Fruit fly (Drosophila melanogaster) whole organism, wandering third instar larva: ENCODE results near the gene ND-ACP.

Experiments used
- Abd-B ChIP-seq: fragments of >200 bp; optimal IDR thresholded peaks from 2 replicates; lab custom pipeline; 2017; ENCODE audit warnings: missing biosample characterization, missing genetic modification characterization
- CG32264 ChIP-seq: fragments of 200-800 bp; sonication (Bioruptor generic); optimal IDR thresholded peaks from 2 replicates; lab custom pipeline; 2016; ENCODE audit warnings: missing biosample characterization, missing genetic modification characterization
- CG9705 ChIP-seq: fragments of 200-800 bp; sonication (Bioruptor generic); optimal IDR thresholded peaks from 2 replicates; lab custom pipeline; 2018; ENCODE audit warnings: missing biosample characterization, mild to moderate bottlenecking, missing genetic modification characterization
- CrebA ChIP-seq: fragments of 200-800 bp; sonication (Bioruptor generic); optimal IDR thresholded peaks from 2 replicates; lab custom pipeline; 2016; ENCODE audit warnings: missing biosample characterization, mild to moderate bottlenecking, missing genetic modification characterization, borderline replicate concordance
- Dfd ChIP-seq: fragments of >200 bp; optimal IDR thresholded peaks from 2 replicates; lab custom pipeline; 2017; ENCODE audit warnings: missing biosample characterization, missing genetic modification characterization
- Dif ChIP-seq: fragments of 200-275, 200-300 bp; sonication (Bioruptor generic); optimal IDR thresholded peaks from 2 replicates; lab custom pipeline; 2018; ENCODE audit warnings: missing biosample characterization, missing genetic modification characterization; ENCODE audit not compliant: partially characterized antibody
- GATAd ChIP-seq: sonication (Bioruptor generic); optimal IDR thresholded peaks from 2 replicates; lab custom pipeline; 2016; ENCODE audit warnings: missing biosample characterization, missing genetic modification characterization
- HLH106 ChIP-seq: fragments of 200-800 bp; optimal IDR thresholded peaks from 3 replicates; lab custom pipeline; 2019; ENCODE audit warnings: missing biosample characterization, mild to moderate bottlenecking, missing genetic modification characterization, moderate library complexity
- Hnf4 ChIP-seq: fragments of 200-800 bp; sonication (Bioruptor generic); optimal IDR thresholded peaks from 2 replicates; lab custom pipeline; 2016; ENCODE audit warnings: missing biosample characterization, mild to moderate bottlenecking, missing genetic modification characterization
- Hr78 ChIP-seq: fragments of >200 bp; optimal IDR thresholded peaks from 2 replicates; lab custom pipeline; 2017; ENCODE audit warnings: missing biosample characterization, missing genetic modification characterization
- Hr83 ChIP-seq: fragments of 200-300 bp; sonication (Bioruptor generic); optimal IDR thresholded peaks from 2 replicates; lab custom pipeline; 2016; ENCODE audit warnings: missing biosample characterization, mild to moderate bottlenecking, missing genetic modification characterization, moderate library complexity; ENCODE audit not compliant: poor library complexity, severe bottlenecking
- Jra ChIP-seq: sonication (Bioruptor generic); optimal IDR thresholded peaks from 2 replicates; lab custom pipeline; 2016; ENCODE audit warnings: missing biosample characterization, missing genetic modification characterization
- Mio ChIP-seq: sonication (Bioruptor generic); optimal IDR thresholded peaks from 2 replicates; lab custom pipeline; 2016; ENCODE audit warnings: missing biosample characterization, missing genetic modification characterization
- Myc ChIP-seq: fragments of >200 bp; optimal IDR thresholded peaks from 2 replicates; lab custom pipeline; 2017
- N ChIP-seq: fragments of >200 bp; optimal IDR thresholded peaks from 2 replicates; lab custom pipeline; 2018; ENCODE audit warnings: missing biosample characterization, missing external identifiers, missing genetic modification characterization
- OdsH ChIP-seq: fragments of 200-800 bp; sonication (Bioruptor generic); optimal IDR thresholded peaks from 2 replicates; lab custom pipeline; 2016; ENCODE audit warnings: missing biosample characterization, mild to moderate bottlenecking, missing genetic modification characterization
- Rel ChIP-seq, 2 experiments: fragments of 200-800 bp; sonication (Bioruptor generic) in 1 of 2; optimal IDR thresholded peaks; 2 replicates in 1 of 2; 3 replicates in 1 of 2; lab custom pipeline; 2016 to 2019; ENCODE audit warnings: mild to moderate bottlenecking in 2 of 2, missing biosample characterization in 2 of 2, missing genetic modification characterization in 2 of 2, moderate library complexity in 1 of 2
- Sp1 ChIP-seq: fragments of 200-800 bp; sonication (Bioruptor generic); optimal IDR thresholded peaks from 3 replicates; lab custom pipeline; 2019; ENCODE audit warnings: missing biosample characterization, mild to moderate bottlenecking, missing genetic modification characterization, moderate library complexity
- Vsx2 ChIP-seq: fragments of 200-300, 225-300 bp; sonication (Bioruptor generic); optimal IDR thresholded peaks from 2 replicates; lab custom pipeline; 2018; ENCODE audit warnings: missing biosample characterization, missing genetic modification characterization; ENCODE audit not compliant: partially characterized antibody
- br ChIP-seq: fragments of 200-800 bp; sonication (Bioruptor generic); optimal IDR thresholded peaks from 2 replicates; lab custom pipeline; 2016; ENCODE audit warnings: missing biosample characterization, missing genetic modification characterization
- brk ChIP-seq: fragments of 200-800 bp; sonication (Bioruptor generic); optimal IDR thresholded peaks from 2 replicates; lab custom pipeline; 2016; ENCODE audit warnings: missing biosample characterization, mild to moderate bottlenecking, missing genetic modification characterization
- dl ChIP-seq, 2 experiments: fragments of 175-275, 200-275 bp in 1 of 2; fragments of 200-275 bp in 1 of 2; sonication (Bioruptor generic); optimal IDR thresholded peaks; lab custom pipeline; 2018; ENCODE audit warnings: mild to moderate bottlenecking in 2 of 2, missing biosample characterization in 2 of 2, missing genetic modification characterization in 2 of 2, moderate library complexity in 2 of 2; ENCODE audit not compliant: partially characterized antibody in 2 of 2, insufficient read depth in 1 of 2
- dmrt93B ChIP-seq: fragments of 200-800 bp; sonication (Bioruptor generic); optimal IDR thresholded peaks from 2 replicates; lab custom pipeline; 2018; ENCODE audit warnings: missing biosample characterization, mild to moderate bottlenecking, missing genetic modification characterization
- dsf ChIP-seq: sonication (Bioruptor generic); optimal IDR thresholded peaks from 2 replicates; lab custom pipeline; 2016; ENCODE audit warnings: missing biosample characterization, missing genetic modification characterization, borderline replicate concordance
- ey ChIP-seq: fragments of 200-800 bp; sonication (Bioruptor generic); optimal IDR thresholded peaks from 2 replicates; lab custom pipeline; 2016; ENCODE audit warnings: missing biosample characterization, missing genetic modification characterization
- foxo ChIP-seq, 2 experiments: fragments of 200-800 bp; sonication (Bioruptor generic); optimal IDR thresholded peaks; 2 replicates in 1 of 2; 3 replicates in 1 of 2; lab custom pipeline; 2016 to 2017; ENCODE audit warnings: missing biosample characterization in 2 of 2, missing genetic modification characterization in 2 of 2
- fru ChIP-seq: fragments of 200-800 bp; sonication (Bioruptor generic); optimal IDR thresholded peaks from 3 replicates; lab custom pipeline; 2016; ENCODE audit warnings: missing biosample characterization, mild to moderate bottlenecking, missing genetic modification characterization
- h ChIP-seq: fragments of 200-800 bp; sonication (Bioruptor generic); optimal IDR thresholded peaks from 3 replicates; lab custom pipeline; 2016; ENCODE audit warnings: missing biosample characterization, mild to moderate bottlenecking, missing genetic modification characterization
- jim ChIP-seq: fragments of 175-275, 200-325 bp; sonication (Bioruptor generic); optimal IDR thresholded peaks from 2 replicates; lab custom pipeline; 2016; ENCODE audit warnings: missing biosample characterization, mild to moderate bottlenecking, missing genetic modification characterization
- lola ChIP-seq: fragments of >200 bp; optimal IDR thresholded peaks from 2 replicates; lab custom pipeline; 2017; ENCODE audit warnings: missing biosample characterization, missing genetic modification characterization
- pan ChIP-seq: fragments of >200 bp; optimal IDR thresholded peaks from 2 replicates; lab custom pipeline; 2017
- psq ChIP-seq: fragments of 200-800 bp; sonication (Bioruptor generic); optimal IDR thresholded peaks from 3 replicates; lab custom pipeline; 2017; ENCODE audit warnings: missing biosample characterization, mild to moderate bottlenecking, missing genetic modification characterization, moderate library complexity
- rgr ChIP-seq: fragments of 200-800 bp; sonication (Bioruptor generic); optimal IDR thresholded peaks from 3 replicates; lab custom pipeline; 2016; ENCODE audit warnings: missing biosample characterization, mild to moderate bottlenecking, missing genetic modification characterization
- sage ChIP-seq: fragments of 200-800 bp; sonication (Bioruptor generic); optimal IDR thresholded peaks from 2 replicates; lab custom pipeline; 2016; ENCODE audit warnings: missing biosample characterization, mild to moderate bottlenecking, missing genetic modification characterization
- sv ChIP-seq: fragments of 200-800 bp; sonication (Bioruptor generic); optimal IDR thresholded peaks from 3 replicates; lab custom pipeline; 2016; ENCODE audit warnings: missing biosample characterization, missing genetic modification characterization
- tai ChIP-seq: sonication (Bioruptor generic); optimal IDR thresholded peaks from 2 replicates; lab custom pipeline; 2016; ENCODE audit warnings: missing biosample characterization, missing genetic modification characterization
- usp ChIP-seq: fragments of >200 bp; optimal IDR thresholded peaks from 2 replicates; lab custom pipeline; 2017; ENCODE audit warnings: missing biosample characterization, missing genetic modification characterization
- woc ChIP-seq: sonication (Bioruptor generic); optimal IDR thresholded peaks from 2 replicates; lab custom pipeline; 2016; ENCODE audit warnings: missing biosample characterization, mild to moderate bottlenecking, missing genetic modification characterization

ND-ACP gene

DNA sequence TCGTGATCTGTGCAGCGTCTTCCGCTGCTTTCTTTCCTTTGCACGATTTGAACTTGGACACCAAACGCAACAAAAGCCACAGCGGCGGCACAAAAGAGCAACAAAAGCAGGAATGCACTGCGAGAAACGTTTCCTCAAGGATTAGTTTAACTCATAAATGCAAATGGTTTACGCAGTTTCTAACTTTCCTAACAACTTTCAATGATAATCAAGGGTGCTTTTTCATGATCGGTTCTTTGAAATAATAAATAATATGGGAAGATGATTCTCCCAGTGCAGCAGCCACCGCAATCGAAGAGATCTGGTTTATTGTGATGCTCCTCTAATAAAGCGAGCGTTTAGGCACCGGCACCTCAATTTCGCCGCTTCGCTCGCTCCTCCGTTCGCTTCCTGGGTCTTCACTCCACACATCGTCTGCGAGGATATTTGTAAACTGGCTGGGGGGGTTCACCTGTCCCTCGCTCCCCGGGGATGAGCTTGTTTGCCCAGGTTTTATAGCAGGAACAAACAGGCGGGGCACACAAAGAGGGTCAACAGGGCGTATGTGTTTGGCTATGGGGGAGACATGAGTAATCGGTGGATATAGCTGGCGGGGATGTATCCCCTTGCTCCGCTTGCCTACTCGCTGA is 10.5 kb upstream of the ND-ACP start:
- TF ChIP-seq Rel (GFP tag; optimal IDR thresholded peaks at IDR 0.05; lab: Kevin White, UChicago) (peak; percentile 95), Rel (tag; optimal IDR thresholded peaks at IDR 0.05; lab: Kevin White, UChicago) (peak; percentile 79), h (peak; percentile 98), Hr78 (GFP tag; lab: Kevin White, UChicago) (no peak), lola (no peak), br (GFP tag; lab: Kevin White, UChicago) (peak; percentile 98), foxo (GFP tag; optimal IDR thresholded peaks at IDR 0.05; lab: Kevin White, UChicago) (peak; percentile 93 to 98), Abd-B (no peak), ey (GFP tag; lab: Kevin White, UChicago) (peak; percentile 98), fru (GFP tag; lab: Kevin White, UChicago) (peak; percentile 98), usp (GFP tag; lab: Kevin White, UChicago) (no peak), rgr (GFP tag; lab: Kevin White, UChicago) (peak; percentile 97), Myc (lab: Kevin White, UChicago) (no peak), CG9705 (GFP tag; lab: Kevin White, UChicago) (peak; percentile 86), Vsx2 (GFP tag; lab: Kevin White, UChicago) (no peak), jim (GFP tag; lab: Kevin White, UChicago) (no peak), Hnf4 (GFP tag; lab: Kevin White, UChicago) (peak; percentile 97), Jra (GFP tag; lab: Kevin White, UChicago) (peak; percentile 94), dl (GFP tag; optimal IDR thresholded peaks at IDR 0.05; lab: Kevin White, UChicago; ENCODE audit: insufficient read depth in 1 of 2, partially characterized antibody in 2 of 2) (no peak), tai (GFP tag; lab: Kevin White, UChicago) (no peak), Mio (GFP tag; lab: Kevin White, UChicago) (peak; percentile 77), N (GFP tag; lab: Kevin White, UChicago) (no peak), Sp1 (GFP tag; lab: Kevin White, UChicago) (peak; percentile 97), Dif (GFP tag; lab: Kevin White, UChicago) (peak; percentile 38), CrebA (GFP tag; lab: Kevin White, UChicago) (no peak), psq (GFP tag; lab: Kevin White, UChicago) (peak; percentile 96), CG32264 (GFP tag; lab: Kevin White, UChicago) (peak; percentile 94), sage (GFP tag; lab: Kevin White, UChicago) (no peak), HLH106 (tag; lab: Kevin White, UChicago) (peak; percentile 96), brk (GFP tag; lab: Kevin White, UChicago) (no peak), pan (lab: Kevin White, UChicago) (no peak), GATAd (peak; percentile 76), sv (peak; percentile 49), OdsH (GFP tag; lab: Kevin White, UChicago) (peak; percentile 97), dmrt93B (GFP tag; lab: Kevin White, UChicago) (peak; percentile 92), Hr83 (GFP tag; lab: Kevin White, UChicago) (peak; percentile 83), woc (peak; percentile 97), dsf (GFP tag; lab: Kevin White, UChicago) (peak; percentile 88), Dfd (no peak)
- TF ChIP-seq, all 38 proteins: peak for 23

DNA sequence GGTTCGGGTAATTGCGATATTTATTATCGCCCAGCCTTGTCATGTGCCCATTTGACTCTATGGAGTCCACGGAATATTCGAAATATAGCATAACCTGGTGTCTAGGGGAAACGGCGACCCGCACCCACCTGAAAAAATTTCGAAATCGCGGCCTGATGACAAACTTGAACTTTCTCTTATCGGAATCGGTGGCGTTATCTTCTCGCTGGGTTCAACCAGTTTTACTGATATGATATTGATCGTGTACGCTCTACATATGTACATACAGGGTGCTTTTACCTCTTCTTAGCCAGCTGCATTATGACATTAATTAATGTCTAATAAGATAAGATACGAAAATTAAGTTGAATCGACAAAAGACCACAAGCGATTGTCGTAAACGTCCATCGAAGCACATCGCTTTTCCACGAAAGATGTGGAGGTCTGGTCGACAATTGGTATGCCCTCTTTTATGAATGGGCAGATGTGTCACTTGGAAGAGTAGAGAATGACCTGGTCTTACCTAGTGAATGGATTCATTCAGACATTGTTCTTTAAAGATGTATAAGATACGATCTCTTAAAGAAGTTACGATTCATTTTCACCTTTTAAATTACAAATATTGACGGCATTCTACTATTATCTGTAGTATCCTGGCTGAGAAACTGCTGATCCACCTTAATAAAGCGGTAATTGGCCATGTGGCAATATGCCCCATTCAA is 9.4 kb upstream of the ND-ACP start:
- TF ChIP-seq pan (lab: Kevin White, UChicago): no peak
- peak; percentile 6 for TF ChIP-seq HLH106 (tag; lab: Kevin White, UChicago)
- TF ChIP-seq dl (GFP tag; optimal IDR thresholded peaks at IDR 0.05; lab: Kevin White, UChicago; ENCODE audit: insufficient read depth in 1 of 2, partially characterized antibody in 2 of 2): no peak
- peak; percentile 19 for TF ChIP-seq rgr (GFP tag; lab: Kevin White, UChicago)
- peak; percentile 39 for TF ChIP-seq h
- peak; percentile 5 for TF ChIP-seq Hr78 (GFP tag; lab: Kevin White, UChicago)
- TF ChIP-seq ey (GFP tag; lab: Kevin White, UChicago): peak; percentile 52
- peak; percentile 30 for TF ChIP-seq fru (GFP tag; lab: Kevin White, UChicago)
- no peak for TF ChIP-seq jim (GFP tag; lab: Kevin White, UChicago)
- TF ChIP-seq br (GFP tag; lab: Kevin White, UChicago): peak; percentile 20
- TF ChIP-seq foxo (GFP tag; optimal IDR thresholded peaks at IDR 0.05; lab: Kevin White, UChicago): peak in 1 of 2 experiments; percentile 55
